Worm (Caenorhabditis elegans) whole organism, L2 larva: Measurements from ENCODE around the gene Y57G11C.22.

Experiments used
- ama-1 ChIP-seq: fragments of 150-350 bp; optimal IDR thresholded peaks from 2 replicates; lab custom pipeline; 2018; ENCODE audit warnings: inconsistent platforms
- lin-13 ChIP-seq: fragments of 150-350 bp; optimal IDR thresholded peaks from 2 replicates; lab custom pipeline; 2014; ENCODE audit warnings: missing biosample characterization, missing genetic modification reagents, missing genetic modification characterization
- nhr-12 ChIP-seq: fragments of 150-350 bp; optimal IDR thresholded peaks from 2 replicates; lab custom pipeline; 2014; ENCODE audit warnings: missing biosample characterization, missing genetic modification characterization

DNA sequence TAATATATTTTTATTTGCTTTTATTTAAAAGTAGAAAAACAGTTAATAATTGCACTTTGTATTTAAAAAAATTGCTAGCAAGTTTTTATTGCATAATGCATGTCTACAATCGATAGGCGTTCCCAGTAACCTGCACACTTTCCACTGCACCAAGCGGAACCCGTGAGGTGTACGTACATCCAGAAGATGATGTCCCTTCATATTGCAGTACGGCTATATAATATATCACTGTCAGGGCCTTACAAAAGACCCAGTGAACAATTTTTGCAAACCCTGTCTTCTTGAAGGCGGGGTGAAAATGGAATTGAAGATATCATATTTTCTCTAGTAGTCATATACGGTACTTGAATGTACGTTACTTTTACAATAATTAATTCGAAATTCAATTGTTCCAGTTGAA is 26.8 kb downstream of the Y57G11C.22 start:
- TF ChIP-seq nhr-12 (no peak), lin-13 (GFP tag; lab: Kevin White, UChicago) (no peak), ama-1 (lab: Kevin White, UChicago) (no peak)
